Fruit fly (Drosophila melanogaster) whole organism, wandering third instar larva: ENCODE data around the gene AkhR.
A peak's percentile ranks its signal among the peaks of the same experiment; 100 is the strongest.

Source experiments
- CG32264 ChIP-seq: fragments of 200-800 bp; sonication (Bioruptor generic); optimal IDR thresholded peaks from 2 replicates; lab custom pipeline; 2016; ENCODE audit warnings: missing biosample characterization, missing genetic modification characterization
- CG9705 ChIP-seq: fragments of 200-800 bp; sonication (Bioruptor generic); optimal IDR thresholded peaks from 2 replicates; lab custom pipeline; 2018; ENCODE audit warnings: missing biosample characterization, mild to moderate bottlenecking, missing genetic modification characterization
- Dfd ChIP-seq: fragments of >200 bp; optimal IDR thresholded peaks from 2 replicates; lab custom pipeline; 2017; ENCODE audit warnings: missing biosample characterization, missing genetic modification characterization
- Dif ChIP-seq: fragments of 200-275, 200-300 bp; sonication (Bioruptor generic); optimal IDR thresholded peaks from 2 replicates; lab custom pipeline; 2018; ENCODE audit warnings: missing biosample characterization, missing genetic modification characterization; ENCODE audit not compliant: partially characterized antibody
- GATAd ChIP-seq: sonication (Bioruptor generic); optimal IDR thresholded peaks from 2 replicates; lab custom pipeline; 2016; ENCODE audit warnings: missing biosample characterization, missing genetic modification characterization
- HLH106 ChIP-seq: fragments of 200-800 bp; optimal IDR thresholded peaks from 3 replicates; lab custom pipeline; 2019; ENCODE audit warnings: missing biosample characterization, mild to moderate bottlenecking, missing genetic modification characterization, moderate library complexity
- Hnf4 ChIP-seq: fragments of 200-800 bp; sonication (Bioruptor generic); optimal IDR thresholded peaks from 2 replicates; lab custom pipeline; 2016; ENCODE audit warnings: missing biosample characterization, mild to moderate bottlenecking, missing genetic modification characterization
- Hr78 ChIP-seq: fragments of >200 bp; optimal IDR thresholded peaks from 2 replicates; lab custom pipeline; 2017; ENCODE audit warnings: missing biosample characterization, missing genetic modification characterization
- Hr83 ChIP-seq: fragments of 200-300 bp; sonication (Bioruptor generic); optimal IDR thresholded peaks from 2 replicates; lab custom pipeline; 2016; ENCODE audit warnings: missing biosample characterization, mild to moderate bottlenecking, missing genetic modification characterization, moderate library complexity; ENCODE audit not compliant: poor library complexity, severe bottlenecking
- Jra ChIP-seq: sonication (Bioruptor generic); optimal IDR thresholded peaks from 2 replicates; lab custom pipeline; 2016; ENCODE audit warnings: missing biosample characterization, missing genetic modification characterization
- Mio ChIP-seq: sonication (Bioruptor generic); optimal IDR thresholded peaks from 2 replicates; lab custom pipeline; 2016; ENCODE audit warnings: missing biosample characterization, missing genetic modification characterization
- Myc ChIP-seq: fragments of >200 bp; optimal IDR thresholded peaks from 2 replicates; lab custom pipeline; 2017
- N ChIP-seq: fragments of >200 bp; optimal IDR thresholded peaks from 2 replicates; lab custom pipeline; 2018; ENCODE audit warnings: missing biosample characterization, missing external identifiers, missing genetic modification characterization
- OdsH ChIP-seq: fragments of 200-800 bp; sonication (Bioruptor generic); optimal IDR thresholded peaks from 2 replicates; lab custom pipeline; 2016; ENCODE audit warnings: missing biosample characterization, mild to moderate bottlenecking, missing genetic modification characterization
- Rel ChIP-seq, 2 experiments: fragments of 200-800 bp; sonication (Bioruptor generic) in 1 of 2; optimal IDR thresholded peaks; 2 replicates in 1 of 2; 3 replicates in 1 of 2; lab custom pipeline; 2016 to 2019; ENCODE audit warnings: mild to moderate bottlenecking in 2 of 2, missing biosample characterization in 2 of 2, missing genetic modification characterization in 2 of 2, moderate library complexity in 1 of 2
- Sp1 ChIP-seq: fragments of 200-800 bp; sonication (Bioruptor generic); optimal IDR thresholded peaks from 3 replicates; lab custom pipeline; 2019; ENCODE audit warnings: missing biosample characterization, mild to moderate bottlenecking, missing genetic modification characterization, moderate library complexity
- Vsx2 ChIP-seq: fragments of 200-300, 225-300 bp; sonication (Bioruptor generic); optimal IDR thresholded peaks from 2 replicates; lab custom pipeline; 2018; ENCODE audit warnings: missing biosample characterization, missing genetic modification characterization; ENCODE audit not compliant: partially characterized antibody
- br ChIP-seq: fragments of 200-800 bp; sonication (Bioruptor generic); optimal IDR thresholded peaks from 2 replicates; lab custom pipeline; 2016; ENCODE audit warnings: missing biosample characterization, missing genetic modification characterization
- dl ChIP-seq, 2 experiments: fragments of 175-275, 200-275 bp in 1 of 2; fragments of 200-275 bp in 1 of 2; sonication (Bioruptor generic); optimal IDR thresholded peaks; lab custom pipeline; 2018; ENCODE audit warnings: mild to moderate bottlenecking in 2 of 2, missing biosample characterization in 2 of 2, missing genetic modification characterization in 2 of 2, moderate library complexity in 2 of 2; ENCODE audit not compliant: partially characterized antibody in 2 of 2, insufficient read depth in 1 of 2
- dmrt93B ChIP-seq: fragments of 200-800 bp; sonication (Bioruptor generic); optimal IDR thresholded peaks from 2 replicates; lab custom pipeline; 2018; ENCODE audit warnings: missing biosample characterization, mild to moderate bottlenecking, missing genetic modification characterization
- dsf ChIP-seq: sonication (Bioruptor generic); optimal IDR thresholded peaks from 2 replicates; lab custom pipeline; 2016; ENCODE audit warnings: missing biosample characterization, missing genetic modification characterization, borderline replicate concordance
- ey ChIP-seq: fragments of 200-800 bp; sonication (Bioruptor generic); optimal IDR thresholded peaks from 2 replicates; lab custom pipeline; 2016; ENCODE audit warnings: missing biosample characterization, missing genetic modification characterization
- foxo ChIP-seq, 2 experiments: fragments of 200-800 bp; sonication (Bioruptor generic); optimal IDR thresholded peaks; 2 replicates in 1 of 2; 3 replicates in 1 of 2; lab custom pipeline; 2016 to 2017; ENCODE audit warnings: missing biosample characterization in 2 of 2, missing genetic modification characterization in 2 of 2
- fru ChIP-seq: fragments of 200-800 bp; sonication (Bioruptor generic); optimal IDR thresholded peaks from 3 replicates; lab custom pipeline; 2016; ENCODE audit warnings: missing biosample characterization, mild to moderate bottlenecking, missing genetic modification characterization
- h ChIP-seq: fragments of 200-800 bp; sonication (Bioruptor generic); optimal IDR thresholded peaks from 3 replicates; lab custom pipeline; 2016; ENCODE audit warnings: missing biosample characterization, mild to moderate bottlenecking, missing genetic modification characterization
- jim ChIP-seq: fragments of 175-275, 200-325 bp; sonication (Bioruptor generic); optimal IDR thresholded peaks from 2 replicates; lab custom pipeline; 2016; ENCODE audit warnings: missing biosample characterization, mild to moderate bottlenecking, missing genetic modification characterization
- lola ChIP-seq: fragments of >200 bp; optimal IDR thresholded peaks from 2 replicates; lab custom pipeline; 2017; ENCODE audit warnings: missing biosample characterization, missing genetic modification characterization
- pan ChIP-seq: fragments of >200 bp; optimal IDR thresholded peaks from 2 replicates; lab custom pipeline; 2017
- psq ChIP-seq: fragments of 200-800 bp; sonication (Bioruptor generic); optimal IDR thresholded peaks from 3 replicates; lab custom pipeline; 2017; ENCODE audit warnings: missing biosample characterization, mild to moderate bottlenecking, missing genetic modification characterization, moderate library complexity
- tai ChIP-seq: sonication (Bioruptor generic); optimal IDR thresholded peaks from 2 replicates; lab custom pipeline; 2016; ENCODE audit warnings: missing biosample characterization, missing genetic modification characterization
- usp ChIP-seq: fragments of >200 bp; optimal IDR thresholded peaks from 2 replicates; lab custom pipeline; 2017; ENCODE audit warnings: missing biosample characterization, missing genetic modification characterization
- woc ChIP-seq: sonication (Bioruptor generic); optimal IDR thresholded peaks from 2 replicates; lab custom pipeline; 2016; ENCODE audit warnings: missing biosample characterization, mild to moderate bottlenecking, missing genetic modification characterization

The AkhR gene

DNA sequence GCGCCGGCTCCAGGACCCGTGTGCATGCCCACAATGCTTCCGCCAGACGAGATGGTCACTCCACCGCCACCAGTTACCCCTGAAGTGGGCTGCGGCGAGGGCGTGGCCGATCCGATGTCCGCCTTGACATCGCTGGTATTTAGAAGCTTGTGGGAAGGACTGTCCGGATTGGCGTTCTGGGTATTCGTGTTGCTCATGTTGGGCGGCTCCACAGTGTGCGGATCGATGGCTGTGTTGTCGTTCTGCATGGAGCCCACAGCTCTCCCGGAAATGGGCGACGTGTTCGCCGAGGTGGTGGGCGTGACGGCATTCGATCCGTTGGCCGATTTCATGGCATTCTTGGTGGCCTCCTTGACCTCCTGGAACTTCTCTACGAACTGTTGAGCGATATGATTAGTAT, 5.7 kb upstream of the AkhR start:
- TF ChIP-seq ey (no peak), CG9705 (no peak), fru (GFP tag; lab: Kevin White, UChicago) (no peak), h (GFP tag; lab: Kevin White, UChicago) (no peak), Dif (GFP tag; lab: Kevin White, UChicago) (no peak), Hr83 (GFP tag; lab: Kevin White, UChicago) (no peak), Dfd (GFP tag; lab: Kevin White, UChicago) (no peak), tai (GFP tag; lab: Kevin White, UChicago) (no peak), psq (GFP tag; lab: Kevin White, UChicago) (no peak), Sp1 (GFP tag; lab: Kevin White, UChicago) (no peak), jim (no peak), dmrt93B (no peak), Myc (lab: Kevin White, UChicago) (no peak), HLH106 (tag; lab: Kevin White, UChicago) (no peak), br (GFP tag; lab: Kevin White, UChicago) (no peak), Hr78 (GFP tag; lab: Kevin White, UChicago) (no peak), usp (GFP tag; lab: Kevin White, UChicago) (no peak)
- TF ChIP-seq, all 38 proteins: peak for 0

DNA sequence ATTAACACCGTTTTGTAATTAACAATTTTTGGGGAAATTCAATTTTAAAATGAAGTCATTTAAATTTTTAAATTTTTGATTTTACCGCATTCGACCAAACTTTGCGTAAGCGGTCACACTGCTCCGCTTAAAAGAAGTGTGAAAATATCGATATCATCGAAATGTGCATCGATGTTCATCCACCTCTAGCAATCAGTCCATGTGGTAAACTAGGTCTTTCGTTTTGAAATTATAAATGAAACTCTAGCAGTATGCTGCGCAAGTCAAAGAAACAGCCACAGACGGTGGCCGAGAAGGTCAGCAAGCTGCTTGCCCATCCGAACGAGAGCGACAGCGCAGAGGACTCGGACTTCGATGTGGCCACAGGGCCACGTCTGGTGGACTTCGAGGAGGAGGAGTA, 1.5 kb upstream of the AkhR start, which contains the start of gene Aatf:
Gene Aatf (plus strand): TSS at position 166 of the 400 bp plus-strand sequence.
- TF ChIP-seq Hr78 (GFP tag; lab: Kevin White, UChicago) (no peak), woc (no peak), ey (no peak), Hnf4 (no peak), Hr83 (GFP tag; lab: Kevin White, UChicago) (no peak), foxo (GFP tag; optimal IDR thresholded peaks at IDR 0.05; lab: Kevin White, UChicago) (no peak), Mio (no peak), br (GFP tag; lab: Kevin White, UChicago) (no peak), h (GFP tag; lab: Kevin White, UChicago) (no peak), Dif (GFP tag; lab: Kevin White, UChicago) (no peak), Sp1 (GFP tag; lab: Kevin White, UChicago) (no peak)

DNA sequence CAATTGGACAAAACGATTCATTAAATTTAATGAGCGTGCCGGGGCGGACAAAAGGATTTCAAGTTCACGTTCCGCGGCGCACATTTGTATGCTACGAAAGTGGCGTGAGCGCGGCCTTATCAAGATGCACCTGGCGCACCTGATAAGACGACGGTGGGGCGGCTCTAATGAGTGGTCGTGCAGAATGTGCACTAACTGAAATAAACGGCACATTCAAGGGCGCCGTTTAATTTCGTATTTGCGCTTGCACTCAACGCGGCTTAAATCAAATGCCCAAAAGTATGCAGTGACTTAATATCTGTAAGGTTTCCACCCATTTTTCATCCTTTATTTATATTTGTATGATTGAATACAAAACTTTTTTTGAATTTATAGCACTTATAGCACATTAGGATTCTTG, 935 bp upstream of the AkhR start:
- TF ChIP-seq psq (GFP tag; lab: Kevin White, UChicago), result no peak
- no peak for TF ChIP-seq dmrt93B
- TF ChIP-seq Myc (lab: Kevin White, UChicago), result peak; percentile 70
- TF ChIP-seq dl (GFP tag; optimal IDR thresholded peaks at IDR 0.05; lab: Kevin White, UChicago; ENCODE audit: insufficient read depth in 1 of 2, partially characterized antibody in 2 of 2), result no peak
- TF ChIP-seq Dif (GFP tag; lab: Kevin White, UChicago), result no peak
- no peak for TF ChIP-seq fru (GFP tag; lab: Kevin White, UChicago)
- TF ChIP-seq GATAd (GFP tag; lab: Kevin White, UChicago), result no peak
- TF ChIP-seq Dfd (GFP tag; lab: Kevin White, UChicago), result no peak
- no peak for TF ChIP-seq woc
- TF ChIP-seq lola (GFP tag; lab: Kevin White, UChicago), result no peak
- TF ChIP-seq ey, result no peak
- no peak for TF ChIP-seq tai (GFP tag; lab: Kevin White, UChicago)
- peak; percentile 35 for TF ChIP-seq N (GFP tag; lab: Kevin White, UChicago)
- TF ChIP-seq CG32264 (GFP tag; lab: Kevin White, UChicago), result no peak
- no peak for TF ChIP-seq h (GFP tag; lab: Kevin White, UChicago)
- no peak for TF ChIP-seq pan
- no peak for TF ChIP-seq CG9705

DNA sequence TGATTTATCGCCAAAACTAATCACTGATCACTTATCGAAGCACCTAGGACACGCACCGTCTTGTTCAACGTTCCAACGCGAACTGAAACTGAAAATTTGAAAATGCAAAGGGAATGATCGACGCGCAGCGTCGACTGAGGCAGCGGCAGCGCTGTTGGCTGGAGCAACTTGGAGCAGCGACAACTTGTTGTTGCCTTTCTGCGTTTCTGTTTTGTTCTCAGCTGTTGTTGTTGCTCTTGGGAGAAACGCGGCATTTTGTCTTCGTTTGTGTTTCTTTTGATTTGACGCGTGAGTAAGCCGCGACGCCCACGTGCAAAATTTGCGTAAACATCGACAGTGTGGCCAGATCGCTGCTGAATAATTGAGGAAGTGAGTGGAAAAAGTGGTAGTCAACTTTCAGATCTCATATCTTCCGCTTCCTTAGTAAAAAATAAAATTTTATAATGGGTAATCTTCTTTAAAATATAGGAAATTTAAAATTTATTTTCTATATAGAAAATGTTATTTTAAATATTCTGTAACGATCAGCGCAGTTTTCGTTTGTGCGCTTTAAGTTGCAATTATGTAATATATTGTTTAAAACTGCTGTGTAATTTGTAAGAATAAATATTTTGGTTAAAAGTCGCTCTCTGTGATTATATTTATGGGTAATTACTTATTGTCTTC, 6.9 kb downstream of the AkhR start, which contains the start of gene Tsp:
Gene Tsp (minus strand): TSS at position 90 of the 666 bp plus-strand sequence.
- TF ChIP-seq psq (GFP tag; lab: Kevin White, UChicago), result peak; percentile 8
- TF ChIP-seq lola (GFP tag; lab: Kevin White, UChicago), result no peak
- TF ChIP-seq, all 38 proteins: peak for 1

DNA sequence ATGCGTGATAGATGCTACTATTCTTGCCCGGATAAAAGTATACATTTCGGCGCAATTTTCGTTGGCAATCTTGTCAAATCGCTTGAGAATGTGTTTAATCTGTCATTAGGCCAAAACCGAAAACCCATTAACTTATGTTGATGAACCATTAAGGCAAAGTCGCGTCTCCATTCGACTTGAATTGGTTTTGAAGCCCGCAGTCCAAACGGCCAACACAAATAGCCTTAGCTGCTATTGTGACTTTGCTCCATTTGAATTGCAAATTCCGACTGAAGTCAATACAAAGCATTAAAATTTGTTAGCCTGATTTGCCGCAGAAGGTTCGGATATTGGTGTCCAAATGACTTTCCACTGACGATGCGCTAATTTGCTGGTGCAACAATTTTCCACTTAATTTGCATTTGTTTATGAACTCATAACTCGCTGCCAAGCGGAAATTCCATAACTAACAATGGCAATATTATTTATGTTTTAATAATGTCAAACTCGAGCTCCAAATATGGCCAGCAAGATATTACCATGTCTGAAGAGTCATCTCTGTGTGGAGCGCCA, 9.5 kb downstream of the AkhR start:
- TF ChIP-seq Mio (no peak), Myc (lab: Kevin White, UChicago) (no peak), Vsx2 (GFP tag; lab: Kevin White, UChicago) (no peak), dsf (GFP tag; lab: Kevin White, UChicago) (no peak), OdsH (no peak), Jra (GFP tag; lab: Kevin White, UChicago) (no peak), HLH106 (tag; lab: Kevin White, UChicago) (no peak), dmrt93B (no peak), psq (GFP tag; lab: Kevin White, UChicago) (no peak), GATAd (GFP tag; lab: Kevin White, UChicago) (no peak), Rel (GFP tag; optimal IDR thresholded peaks at IDR 0.05; lab: Kevin White, UChicago) (no peak), Rel (tag; optimal IDR thresholded peaks at IDR 0.05; lab: Kevin White, UChicago) (no peak), Hnf4 (no peak)
